Worm (Caenorhabditis elegans) whole organism, late embryonic: Measurements from ENCODE around the gene nhr-162.

ENCODE experiments used
- ama-1 ChIP-seq: fragments of 150-350 bp; optimal IDR thresholded peaks from 2 replicates; lab custom pipeline; 2014
- ceh-2 ChIP-seq: sonication (generic microtip); optimal IDR thresholded peaks from 2 replicates; lab custom pipeline; 2016; ENCODE audit warnings: missing genotype, missing genetic modification characterization, missing compliant biosample characterization
- dve-1 ChIP-seq: sonication (generic microtip); optimal IDR thresholded peaks from 2 replicates; lab custom pipeline; 2017; ENCODE audit warnings: antibody characterized with exemption, mild to moderate bottlenecking, missing genetic modification characterization, missing compliant biosample characterization
- elt-2 ChIP-seq: sonication (generic microtip); optimal IDR thresholded peaks from 2 replicates; lab custom pipeline; 2016; ENCODE audit warnings: missing genetic modification reagents, missing genetic modification characterization, missing compliant biosample characterization
- pha-4 ChIP-seq: fragments of 150-350 bp; optimal IDR thresholded peaks from 2 replicates; lab custom pipeline; 2018; ENCODE audit warnings: missing biosample characterization, missing genetic modification reagents, missing genetic modification characterization
- tbx-2 ChIP-seq: sonication (generic microtip); optimal IDR thresholded peaks from 2 replicates; lab custom pipeline; 2016; ENCODE audit warnings: missing genetic modification characterization, missing compliant biosample characterization
- unc-86 ChIP-seq: sonication (generic microtip); optimal IDR thresholded peaks from 2 replicates; lab custom pipeline; 2016; ENCODE audit warnings: missing genetic modification characterization, missing compliant biosample characterization
- zip-5 ChIP-seq: sonication (generic microtip); optimal IDR thresholded peaks from 2 replicates; lab custom pipeline; 2016; ENCODE audit warnings: missing genetic modification characterization, missing compliant biosample characterization

- TF ChIP-seq pha-4 (tag; lab: Kevin White, UChicago) (no peak), dve-1 (tag; lab: Kevin White, UChicago) (no peak), ama-1 (lab: Kevin White, UChicago) (no peak), unc-86 (tag; lab: Kevin White, UChicago) (no peak), zip-5 (tag; lab: Kevin White, UChicago) (no peak), ceh-2 (tag; lab: Kevin White, UChicago) (no peak), tbx-2 (no peak), elt-2 (tag; lab: Kevin White, UChicago) (no peak)
These were observed at the start of gene nhr-162 for ce11 chrV:6991771-6992170.
